Fruit fly (Drosophila melanogaster): ENCODE data around the gene Mtr3.

Mtr3 gene

DNA sequence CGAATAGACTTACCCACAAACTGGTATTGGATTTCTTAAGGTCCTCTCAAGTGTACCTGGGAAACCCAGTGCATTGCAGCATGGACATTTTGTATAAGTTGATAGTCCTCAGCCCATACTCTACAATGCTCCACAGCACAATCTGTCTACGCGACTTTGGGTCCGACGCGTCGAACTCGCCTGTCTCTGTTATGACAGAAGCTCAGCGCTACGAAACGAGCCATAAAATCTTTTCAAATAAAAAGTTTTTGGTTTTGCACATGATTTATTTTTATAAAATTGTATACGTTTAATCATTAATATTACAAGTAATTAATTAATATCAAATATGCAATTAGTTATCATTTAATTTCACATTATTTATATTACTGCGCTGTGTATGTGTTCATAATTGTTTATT, 46.3 kb downstream of the Mtr3 start:
- TF ChIP-seq CG6792 (GFP tag; optimal IDR thresholded peaks at IDR 0.05) (no peak), svp (GFP tag) (peak; percentile 58)

All from whole organism, prepupa.